Worm (Caenorhabditis elegans) whole organism, young adult: Measurements from ENCODE around the gene F38A5.6.

Experiments used
- ceh-27 ChIP-seq: fragments of 200-800 bp; sonication (Bioruptor generic); optimal IDR thresholded peaks from 2 replicates; lab custom pipeline; 2018; ENCODE audit warnings: mild to moderate bottlenecking, missing genetic modification characterization, moderate library complexity, missing compliant biosample characterization
- mcd-1 ChIP-seq: fragments of 200-800 bp; sonication (Bioruptor generic); IDR thresholded peaks from 2 replicates; pipeline ENCODE4 v1.3.6; 2022; ENCODE audit warnings: missing genetic modification reagents, missing genetic modification characterization, missing compliant biosample characterization
- nfya-1 ChIP-seq: sonication (generic microtip); optimal IDR thresholded peaks from 2 replicates; lab custom pipeline; 2017; ENCODE audit warnings: antibody characterized with exemption, missing compliant biosample characterization, missing genetic modification characterization, borderline replicate concordance; ENCODE audit not compliant: insufficient read depth

DNA sequence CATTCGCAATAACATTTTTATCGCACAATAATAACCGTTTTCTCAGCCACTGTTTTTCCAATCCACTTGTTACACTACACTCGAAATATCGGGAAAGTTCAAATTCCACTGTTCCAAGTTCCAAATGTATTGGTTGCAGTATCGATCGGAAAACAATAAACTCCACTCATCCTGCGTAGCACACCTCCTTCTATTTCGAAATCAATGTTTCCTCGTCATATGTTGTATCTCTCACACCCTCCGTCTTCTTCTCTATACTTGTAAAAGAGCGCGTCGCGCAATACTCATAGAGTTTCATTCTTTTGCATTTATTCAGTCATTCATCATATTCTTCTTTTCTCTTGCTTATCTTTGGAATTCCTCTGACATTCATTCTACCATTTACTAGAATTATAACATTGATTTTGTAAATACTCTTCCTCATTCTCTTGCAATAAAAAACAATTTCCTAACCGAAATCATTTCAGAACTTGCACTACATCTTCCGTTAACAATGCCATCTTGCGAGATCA lies 4.1 kb upstream of the F38A5.6 start, which contains the start of gene sup-36:
- no peak for TF ChIP-seq mcd-1
- TF ChIP-seq nfya-1 (tag; lab: Kevin White, UChicago), result no peak
- no peak for TF ChIP-seq ceh-27
